In genomic region chr3L:8449800-8450690, dm6 we compare ENCODE assay signal across 1 fruit fly cellular context.
A peak's percentile ranks its signal among the peaks of the same experiment; 100 is the strongest.
TF ChIP-seq lines count a peak whose summit lies in the region.

Gene Gug (plus strand): TSS chr3L:8449922.

TF ChIP-seq in whole organism, embryonic, 481 proteins besides CTCF, POLR2A, EP300 and RAD21 (continued from another document and continues in another):
- no peak for TF ChIP-seq CG17328 (GFP tag; IDR thresholded peaks at IDR 0.05; lab: Robert Waterston, UW)
- no peak for TF ChIP-seq CG12071 (GFP tag; optimal IDR thresholded peaks at IDR 0.05; lab: Kevin White, UChicago)
- TF ChIP-seq CG13775 (GFP tag; optimal IDR thresholded peaks at IDR 0.05; lab: Kevin White, UChicago), result no peak
- TF ChIP-seq peb (GFP tag; IDR thresholded peaks at IDR 0.05; lab: Robert Waterston, UW), result no peak
- no peak for TF ChIP-seq CG6254 (GFP tag; optimal IDR thresholded peaks at IDR 0.05; lab: Kevin White, UChicago)
- TF ChIP-seq D19B (GFP tag; optimal IDR thresholded peaks at IDR 0.05; lab: Kevin White, UChicago), result no peak
- no peak for TF ChIP-seq hbn (GFP tag; IDR thresholded peaks at IDR 0.05; lab: Robert Waterston, UW; ENCODE audit: partially characterized antibody)
- TF ChIP-seq sc (optimal IDR thresholded peaks at IDR 0.05; lab: Kevin White, UChicago), result no peak
- TF ChIP-seq sc (GFP tag; optimal IDR thresholded peaks at IDR 0.05; lab: Kevin White, UChicago), result no peak
- TF ChIP-seq gsb (GFP tag; IDR thresholded peaks at IDR 0.05; lab: Robert Waterston, UW), result no peak
- no peak for TF ChIP-seq onecut (GFP tag; IDR thresholded peaks at IDR 0.05; lab: Robert Waterston, UW)
- no peak for TF ChIP-seq CG2678 (tag; optimal IDR thresholded peaks at IDR 0.05; lab: Kevin White, UChicago)
- TF ChIP-seq Hr78 (GFP tag; optimal IDR thresholded peaks at IDR 0.05; lab: Kevin White, UChicago), result no peak
- TF ChIP-seq bcd (GFP tag; optimal IDR thresholded peaks at IDR 0.05; lab: Kevin White, UChicago), result no peak
- TF ChIP-seq slbo (GFP tag; IDR thresholded peaks at IDR 0.05; lab: Robert Waterston, UW), result peak; percentile 24; the same call in 1 of the 2 replicates
- no peak for TF ChIP-seq CG12236 (GFP tag; optimal IDR thresholded peaks at IDR 0.05; lab: Kevin White, UChicago)
- TF ChIP-seq CG1233 (GFP tag; optimal IDR thresholded peaks at IDR 0.05; lab: Kevin White, UChicago), result no peak
- TF ChIP-seq oc (tag; optimal IDR thresholded peaks at IDR 0.05; lab: Kevin White, UChicago), result no peak
- TF ChIP-seq CG15696 (tag; optimal IDR thresholded peaks at IDR 0.05; lab: Kevin White, UChicago), result no peak
- no peak for TF ChIP-seq ftz-f1 (GFP tag; optimal IDR thresholded peaks at IDR 0.05; lab: Kevin White, UChicago)
- TF ChIP-seq CG17568 (GFP tag; optimal IDR thresholded peaks at IDR 0.05; lab: Kevin White, UChicago), result no peak
- no peak for TF ChIP-seq Hr51 (GFP tag; optimal IDR thresholded peaks at IDR 0.05; lab: Kevin White, UChicago)
- TF ChIP-seq CkIIα-i1 (GFP tag; IDR thresholded peaks at IDR 0.05; lab: Robert Waterston, UW), result no peak
- 0 out of 2 replicates have a peak, but pooled peaks have one; percentile 37 for TF ChIP-seq CG32772 (GFP tag; IDR thresholded peaks at IDR 0.05; lab: Robert Waterston, UW)
- no peak for TF ChIP-seq CG3281 (GFP tag; optimal IDR thresholded peaks at IDR 0.05; lab: Kevin White, UChicago)
- no peak for TF ChIP-seq CG18476 (GFP tag; optimal IDR thresholded peaks at IDR 0.05; lab: Kevin White, UChicago)
- TF ChIP-seq sr (GFP tag; IDR thresholded peaks at IDR 0.05; lab: Robert Waterston, UW), result 0 out of 3 replicates have a peak, but pooled peaks have one; percentile 4
- no peak for TF ChIP-seq Hey (tag; optimal IDR thresholded peaks at IDR 0.05; lab: Kevin White, UChicago)
- TF ChIP-seq CG2116 (GFP tag; optimal IDR thresholded peaks at IDR 0.05; lab: Kevin White, UChicago), result no peak
- peak; percentile 11; the same call in 1 of the 2 replicates for TF ChIP-seq CG42726 (GFP tag; IDR thresholded peaks at IDR 0.05; lab: Robert Waterston, UW; ENCODE audit: partially characterized antibody)
- TF ChIP-seq CG2889 (GFP tag; IDR thresholded peaks at IDR 0.05; lab: Robert Waterston, UW), result no peak
- TF ChIP-seq rib (GFP tag; IDR thresholded peaks at IDR 0.05; lab: Robert Waterston, UW), result no peak
- TF ChIP-seq CG6654 (GFP tag; optimal IDR thresholded peaks at IDR 0.05; lab: Kevin White, UChicago), result no peak
- TF ChIP-seq CG12942 (GFP tag; optimal IDR thresholded peaks at IDR 0.05; lab: Kevin White, UChicago), result no peak
- no peak for TF ChIP-seq CG17186 (GFP tag; optimal IDR thresholded peaks at IDR 0.05; lab: Kevin White, UChicago)
- no peak for TF ChIP-seq CG4328 (GFP tag; optimal IDR thresholded peaks at IDR 0.05; lab: Kevin White, UChicago)
- TF ChIP-seq CG10431 (GFP tag; optimal IDR thresholded peaks at IDR 0.05; lab: Kevin White, UChicago), result no peak
- no peak for TF ChIP-seq eyg (GFP tag; optimal IDR thresholded peaks at IDR 0.05; lab: Kevin White, UChicago)
- no peak for TF ChIP-seq pum (GFP tag; optimal IDR thresholded peaks at IDR 0.05; lab: Kevin White, UChicago)
- no peak for TF ChIP-seq CG3995 (GFP tag; optimal IDR thresholded peaks at IDR 0.05; lab: Kevin White, UChicago)
- no peak for TF ChIP-seq CG10267 (tag; optimal IDR thresholded peaks at IDR 0.05; lab: Kevin White, UChicago)
- no peak for TF ChIP-seq chif (GFP tag; optimal IDR thresholded peaks at IDR 0.05; lab: Kevin White, UChicago)
- TF ChIP-seq Neu2 (GFP tag; optimal IDR thresholded peaks at IDR 0.05; lab: Kevin White, UChicago; ENCODE audit: borderline replicate concordance), result no peak
- TF ChIP-seq cas (GFP tag; IDR thresholded peaks at IDR 0.05; lab: Robert Waterston, UW), result no peak
- peak; percentile 22; the same call in 1 of the 2 replicates for TF ChIP-seq sisA (GFP tag; IDR thresholded peaks at IDR 0.05; lab: Robert Waterston, UW)
- peak; percentile 57 for TF ChIP-seq CG3847 (GFP tag; IDR thresholded peaks at IDR 0.05; lab: Robert Waterston, UW)
- no peak for TF ChIP-seq NfI (GFP tag; optimal IDR thresholded peaks at IDR 0.05; lab: Kevin White, UChicago)
- TF ChIP-seq HLH54F (GFP tag; optimal IDR thresholded peaks at IDR 0.05; lab: Kevin White, UChicago), result no peak
- TF ChIP-seq BtbVII (GFP tag; optimal IDR thresholded peaks at IDR 0.05; lab: Kevin White, UChicago), result no peak
- no peak for TF ChIP-seq gro (GFP tag; optimal IDR thresholded peaks at IDR 0.05; lab: Kevin White, UChicago)
- no peak for TF ChIP-seq gcm (GFP tag; optimal IDR thresholded peaks at IDR 0.05; lab: Kevin White, UChicago)
- no peak for TF ChIP-seq NC2β (GFP tag; optimal IDR thresholded peaks at IDR 0.05; lab: Kevin White, UChicago)
- TF ChIP-seq CoRest (tag; optimal IDR thresholded peaks at IDR 0.05; lab: Kevin White, UChicago), result no peak
- no peak for TF ChIP-seq CG7928 (GFP tag; optimal IDR thresholded peaks at IDR 0.05; lab: Kevin White, UChicago)
- peak; percentile 50 for TF ChIP-seq Ets65A (GFP tag; lab: Kevin White, UChicago)
- no peak for TF ChIP-seq Six4 (GFP tag; optimal IDR thresholded peaks at IDR 0.05; lab: Kevin White, UChicago)
- TF ChIP-seq CG15479 (GFP tag; optimal IDR thresholded peaks at IDR 0.05; lab: Kevin White, UChicago), result peak; percentile 84
- no peak for TF ChIP-seq eve (GFP tag; optimal IDR thresholded peaks at IDR 0.05; lab: Kevin White, UChicago)
- peak; percentile 16 for TF ChIP-seq zen (tag; optimal IDR thresholded peaks at IDR 0.05; lab: Kevin White, UChicago)
- peak; percentile 96 for TF ChIP-seq Drgx (GFP tag; IDR thresholded peaks at IDR 0.05; lab: Robert Waterston, UW)
- no peak for TF ChIP-seq Myb (GFP tag; optimal IDR thresholded peaks at IDR 0.05; lab: Kevin White, UChicago)
- no peak for TF ChIP-seq yki (optimal IDR thresholded peaks at IDR 0.05; lab: Kevin White, UChicago)
- no peak for TF ChIP-seq CG8944 (GFP tag; optimal IDR thresholded peaks at IDR 0.05; lab: Kevin White, UChicago)
- TF ChIP-seq sob (GFP tag; IDR thresholded peaks at IDR 0.05; lab: Robert Waterston, UW), result peak; percentile 24; the same call in 1 of the 2 replicates
- TF ChIP-seq Antp (GFP tag; optimal IDR thresholded peaks at IDR 0.05; lab: Kevin White, UChicago), result no peak
- no peak for TF ChIP-seq maf-S (GFP tag; optimal IDR thresholded peaks at IDR 0.05; lab: Kevin White, UChicago)
- 0 out of 3 replicates have a peak, but pooled peaks have one; percentile 29 for TF ChIP-seq CG6791 (GFP tag; IDR thresholded peaks at IDR 0.05; lab: Robert Waterston, UW; ENCODE audit: partially characterized antibody)
- peak; percentile 25; the same call in 1 of the 2 replicates for TF ChIP-seq Bgb (GFP tag; IDR thresholded peaks at IDR 0.05; lab: Robert Waterston, UW; ENCODE audit: partially characterized antibody)
- no peak for TF ChIP-seq CG17912 (GFP tag; optimal IDR thresholded peaks at IDR 0.05; lab: Kevin White, UChicago)
- peak in 1 of 2 experiments; percentile 99 for TF ChIP-seq bsh (GFP tag; optimal IDR thresholded peaks at IDR 0.05; lab: Kevin White, UChicago)
- no peak for TF ChIP-seq CG7745 (tag; optimal IDR thresholded peaks at IDR 0.05; lab: Kevin White, UChicago)
- TF ChIP-seq unpg (GFP tag; optimal IDR thresholded peaks at IDR 0.05; lab: Kevin White, UChicago), result no peak
- peak; percentile 2 for TF ChIP-seq lov (optimal IDR thresholded peaks at IDR 0.05; lab: Kevin White, UChicago)
- TF ChIP-seq lov (GFP tag; IDR thresholded peaks at IDR 0.05; lab: Robert Waterston, UW), result no peak
- no peak for TF ChIP-seq CG14965 (GFP tag; optimal IDR thresholded peaks at IDR 0.05; lab: Kevin White, UChicago; ENCODE audit: borderline replicate concordance)
- peak; percentile 41; the same call in 2 of the 3 replicates for TF ChIP-seq row (GFP tag; IDR thresholded peaks at IDR 0.05; lab: Robert Waterston, UW)
- TF ChIP-seq fd102C (GFP tag; optimal IDR thresholded peaks at IDR 0.05; lab: Kevin White, UChicago), result no peak
- TF ChIP-seq mirr (GFP tag; optimal IDR thresholded peaks at IDR 0.05; lab: Kevin White, UChicago), result no peak
- TF ChIP-seq CG10959 (GFP tag; IDR thresholded peaks at IDR 0.05; lab: Robert Waterston, UW), result no peak
- TF ChIP-seq p53 (GFP tag; optimal IDR thresholded peaks at IDR 0.05; lab: Kevin White, UChicago), result no peak
- TF ChIP-seq gt (GFP tag; IDR thresholded peaks at IDR 0.05; lab: Robert Waterston, UW), result no peak
- no peak for TF ChIP-seq Bdp1 (GFP tag; optimal IDR thresholded peaks at IDR 0.05; lab: Kevin White, UChicago)
- no peak for TF ChIP-seq ase (GFP tag; IDR thresholded peaks at IDR 0.05; lab: Robert Waterston, UW)
- TF ChIP-seq CG30431 (GFP tag; optimal IDR thresholded peaks at IDR 0.05; lab: Kevin White, UChicago), result no peak
- TF ChIP-seq CG10979 (tag; optimal IDR thresholded peaks at IDR 0.05; lab: Kevin White, UChicago), result no peak
- no peak for TF ChIP-seq Gsc (GFP tag; IDR thresholded peaks at IDR 0.05; lab: Robert Waterston, UW)
- no peak for TF ChIP-seq E2f2 (GFP tag; IDR thresholded peaks at IDR 0.05; lab: Robert Waterston, UW)
- TF ChIP-seq CG2120 (GFP tag; optimal IDR thresholded peaks at IDR 0.05; lab: Kevin White, UChicago), result no peak
- no peak for TF ChIP-seq CG8359 (GFP tag; optimal IDR thresholded peaks at IDR 0.05; lab: Kevin White, UChicago; ENCODE audit: borderline replicate concordance)
- no peak for TF ChIP-seq CG14441 (GFP tag; IDR thresholded peaks at IDR 0.05; lab: Robert Waterston, UW)
- no peak for TF ChIP-seq CG3726 (GFP tag; IDR thresholded peaks at IDR 0.05; lab: Robert Waterston, UW)
- TF ChIP-seq CG15073 (GFP tag; optimal IDR thresholded peaks at IDR 0.05; lab: Kevin White, UChicago), result no peak
- no peak for TF ChIP-seq zfh2 (GFP tag; optimal IDR thresholded peaks at IDR 0.05; lab: Kevin White, UChicago)
- TF ChIP-seq CG12391 (tag; optimal IDR thresholded peaks at IDR 0.05; lab: Kevin White, UChicago), result no peak
- TF ChIP-seq pan (optimal IDR thresholded peaks at IDR 0.05; lab: Kevin White, UChicago), result no peak
- TF ChIP-seq pan (GFP tag; optimal IDR thresholded peaks at IDR 0.05 in 1 of 2, IDR thresholded peaks at IDR 0.05 in 1 of 2), result no peak
- no peak for TF ChIP-seq CG12104 (GFP tag; optimal IDR thresholded peaks at IDR 0.05; lab: Kevin White, UChicago)
- TF ChIP-seq ssp (GFP tag; IDR thresholded peaks at IDR 0.05; lab: Robert Waterston, UW), result peak; percentile 20; the same call in 1 of the 2 replicates
- TF ChIP-seq CG4360 (GFP tag; IDR thresholded peaks at IDR 0.05; lab: Robert Waterston, UW), result peak; percentile 85
- no peak for TF ChIP-seq Spps (tag; optimal IDR thresholded peaks at IDR 0.05; lab: Kevin White, UChicago)
- no peak for TF ChIP-seq esg (GFP tag; conservative IDR thresholded peaks at IDR 0.05; lab: Robert Waterston, UW)
- no peak for TF ChIP-seq CG31365 (tag; optimal IDR thresholded peaks at IDR 0.05; lab: Kevin White, UChicago)
- TF ChIP-seq CG34224 (GFP tag; IDR thresholded peaks at IDR 0.05; lab: Robert Waterston, UW; ENCODE audit: partially characterized antibody), result peak; percentile 22; the same call in 2 of the 3 replicates
- no peak for TF ChIP-seq CG10654 (GFP tag; optimal IDR thresholded peaks at IDR 0.05; lab: Kevin White, UChicago)
- no peak for TF ChIP-seq CG31224 (GFP tag; IDR thresholded peaks at IDR 0.05; lab: Robert Waterston, UW)
- TF ChIP-seq abd-A (tag; optimal IDR thresholded peaks at IDR 0.05; lab: Kevin White, UChicago), result peak; percentile 92
- no peak for TF ChIP-seq fd64A (GFP tag; optimal IDR thresholded peaks at IDR 0.05; lab: Kevin White, UChicago)
- TF ChIP-seq dysf (GFP tag; IDR thresholded peaks at IDR 0.05; lab: Robert Waterston, UW), result no peak; the same call in 2 of the 3 replicates
- TF ChIP-seq lilli (GFP tag; optimal IDR thresholded peaks at IDR 0.05; lab: Kevin White, UChicago), result no peak
- peak; percentile 30 for TF ChIP-seq CG13894 (tag; optimal IDR thresholded peaks at IDR 0.05; lab: Kevin White, UChicago)
- TF ChIP-seq CG33213 (GFP tag; optimal IDR thresholded peaks at IDR 0.05; lab: Kevin White, UChicago), result peak; percentile 32
- no peak for TF ChIP-seq CG9876 (GFP tag; optimal IDR thresholded peaks at IDR 0.05; lab: Kevin White, UChicago)
- TF ChIP-seq Optix (GFP tag; IDR thresholded peaks at IDR 0.05; lab: Robert Waterston, UW), result 0 out of 3 replicates have a peak, but pooled peaks have one; percentile 5
- no peak for TF ChIP-seq Doc2 (GFP tag; IDR thresholded peaks at IDR 0.05; lab: Robert Waterston, UW)
- no peak for TF ChIP-seq twi (tag; optimal IDR thresholded peaks at IDR 0.05; lab: Kevin White, UChicago)
- no peak for TF ChIP-seq corto (GFP tag; optimal IDR thresholded peaks at IDR 0.05; lab: Kevin White, UChicago)
- TF ChIP-seq CG16813 (GFP tag; IDR thresholded peaks at IDR 0.05; lab: Robert Waterston, UW; ENCODE audit: partially characterized antibody), result no peak; the same call in 2 of the 3 replicates
- TF ChIP-seq Rfx (GFP tag; IDR thresholded peaks at IDR 0.05; lab: Robert Waterston, UW), result peak; percentile 27; the same call in 1 of the 2 replicates
- TF ChIP-seq Abd-B (GFP tag; optimal IDR thresholded peaks at IDR 0.05; lab: Kevin White, UChicago), result peak; percentile 79
- no peak for TF ChIP-seq Xbp1 (GFP tag; optimal IDR thresholded peaks at IDR 0.05; lab: Kevin White, UChicago)
- peak; percentile 3 for TF ChIP-seq CG6854 (GFP tag; optimal IDR thresholded peaks at IDR 0.05; lab: Kevin White, UChicago)
- no peak for TF ChIP-seq Atf-2 (GFP tag; optimal IDR thresholded peaks at IDR 0.05; lab: Kevin White, UChicago)
- TF ChIP-seq Awh (GFP tag; IDR thresholded peaks at IDR 0.05; lab: Robert Waterston, UW), result peak; percentile 14; the same call in 1 of the 2 replicates
- peak; percentile 76 for TF ChIP-seq Med (GFP tag; lab: Kevin White, UChicago)
- no peak for TF ChIP-seq CG4707 (GFP tag; optimal IDR thresholded peaks at IDR 0.05; lab: Kevin White, UChicago)
- TF ChIP-seq Mes4 (GFP tag; optimal IDR thresholded peaks at IDR 0.05; lab: Kevin White, UChicago), result no peak
- no peak for TF ChIP-seq CG1529 (GFP tag; optimal IDR thresholded peaks at IDR 0.05; lab: Kevin White, UChicago)
- no peak for TF ChIP-seq CG30020 (tag; optimal IDR thresholded peaks at IDR 0.05; lab: Kevin White, UChicago)
- no peak for TF ChIP-seq CG10274 (GFP tag; optimal IDR thresholded peaks at IDR 0.05; lab: Kevin White, UChicago)
- TF ChIP-seq MTF-1 (GFP tag; optimal IDR thresholded peaks at IDR 0.05; lab: Kevin White, UChicago; ENCODE audit: borderline replicate concordance), result no peak
- TF ChIP-seq pnt (GFP tag; optimal IDR thresholded peaks at IDR 0.05; lab: Kevin White, UChicago), result no peak
- peak; percentile 65 for TF ChIP-seq nmo (GFP tag; optimal IDR thresholded peaks at IDR 0.05; lab: Kevin White, UChicago)
- no peak for TF ChIP-seq CG6689 (GFP tag; IDR thresholded peaks at IDR 0.05; lab: Robert Waterston, UW)
- peak; percentile 97 for TF ChIP-seq CG18011 (GFP tag; optimal IDR thresholded peaks at IDR 0.05; lab: Kevin White, UChicago)
- no peak for TF ChIP-seq Fer2 (tag; optimal IDR thresholded peaks at IDR 0.05; lab: Kevin White, UChicago)
